Worm (Caenorhabditis elegans): Measurements from ENCODE around the gene ergi-2.

DNA sequence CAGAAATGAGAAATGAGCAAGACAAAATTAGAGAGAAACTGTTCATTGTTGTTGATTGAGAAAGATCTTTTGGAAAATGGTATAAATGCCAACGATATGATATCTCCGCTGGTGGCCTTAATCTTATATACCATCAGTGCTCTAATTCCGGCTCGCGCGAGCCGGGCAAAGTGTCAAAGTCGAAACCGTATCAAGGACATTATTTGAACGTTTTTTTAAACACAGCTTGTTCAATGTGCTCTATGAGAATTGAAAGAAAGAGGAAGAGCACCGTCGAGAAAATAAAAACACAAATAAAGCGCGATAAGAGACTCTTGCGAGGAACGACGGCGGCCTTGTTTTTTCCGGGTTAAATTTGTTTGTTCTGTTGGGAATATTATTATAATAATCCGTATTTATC is 45.6 kb downstream of the ergi-2 start, which contains the start of gene idpp-3:
- TF ChIP-seq lsy-2 (tag; optimal IDR thresholded peaks at IDR 0.05), result no peak
- no peak for TF ChIP-seq Y116A8C.19 (tag; optimal IDR thresholded peaks at IDR 0.05; ENCODE audit: borderline replicate concordance)
- no peak for TF ChIP-seq fkh-10 (GFP tag; optimal IDR thresholded peaks at IDR 0.05)
- TF ChIP-seq rnt-1 (tag; optimal IDR thresholded peaks at IDR 0.05), result no peak
- TF ChIP-seq unc-30 (tag; optimal IDR thresholded peaks at IDR 0.05), result no peak
- TF ChIP-seq egl-27 (tag; optimal IDR thresholded peaks at IDR 0.05), result no peak
- no peak for TF ChIP-seq ama-1 (optimal IDR thresholded peaks at IDR 0.05)
- no peak for TF ChIP-seq pqm-1 (tag; optimal IDR thresholded peaks at IDR 0.05)
- no peak for TF ChIP-seq lin-35 (GFP tag; optimal IDR thresholded peaks at IDR 0.05)
- TF ChIP-seq lin-15B (tag; optimal IDR thresholded peaks at IDR 0.05), result no peak
- no peak for TF ChIP-seq snu-23 (GFP tag; optimal IDR thresholded peaks at IDR 0.05)
- no peak for TF ChIP-seq mdl-1 (tag; optimal IDR thresholded peaks at IDR 0.05)
